Worm (Caenorhabditis elegans): Measurements from ENCODE around the gene F54D1.1.

F54D1.1 gene

ce11 chrIV:11310624-11311023, 49.0 kb downstream of the F54D1.1 start, which contains the start of gene znf-207 (continued):
- no peak for TF ChIP-seq F49E8.2 (tag; optimal IDR thresholded peaks at IDR 0.05; ENCODE audit: borderline replicate concordance)
- peak; percentile 62 for TF ChIP-seq mep-1 (tag; optimal IDR thresholded peaks at IDR 0.05)
- TF ChIP-seq unc-62 (GFP tag; optimal IDR thresholded peaks at IDR 0.05 in 1 of 2), result no peak
- TF ChIP-seq unc-62 (tag; optimal IDR thresholded peaks at IDR 0.05), result no peak
- no peak for TF ChIP-seq dmd-8 (GFP tag; IDR thresholded peaks at IDR 0.05)
- TF ChIP-seq pha-4 (GFP tag; IDR thresholded peaks at IDR 0.05), result no peak
- TF ChIP-seq pha-4 (tag; optimal IDR thresholded peaks at IDR 0.05), result peak; percentile 46
- TF ChIP-seq ces-1 (GFP tag; optimal IDR thresholded peaks at IDR 0.05), result peak; percentile 80
- TF ChIP-seq mdl-1 (tag; optimal IDR thresholded peaks at IDR 0.05), result peak in 1 of 2 experiments; percentile 39
- TF ChIP-seq hlh-30 (tag; optimal IDR thresholded peaks at IDR 0.05; ENCODE audit: insufficient read depth), result peak; percentile 23
- TF ChIP-seq ztf-7 (tag; optimal IDR thresholded peaks at IDR 0.05), result no peak
- peak; percentile 53 for TF ChIP-seq lin-38 (GFP tag; IDR thresholded peaks at IDR 0.05)

ce11 chrIV:11311484-11311883, 49.8 kb downstream of the F54D1.1 start:
- TF ChIP-seq set-16 (GFP tag; IDR thresholded peaks at IDR 0.05), result peak; percentile 72
- no peak for TF ChIP-seq nhr-10 (tag; optimal IDR thresholded peaks at IDR 0.05)
- 0 out of 2 replicates have a peak, but pooled peaks have one; percentile 45 for TF ChIP-seq F26F4.8 (GFP tag; conservative IDR thresholded peaks at IDR 0.05)
- TF ChIP-seq egl-43 (GFP tag; IDR thresholded peaks at IDR 0.05), result peak; percentile 29; the same call in 1 of the 2 replicates
- no peak for TF ChIP-seq zip-2 (tag; optimal IDR thresholded peaks at IDR 0.05)

All from whole organism, L4 larva.